Worm (Caenorhabditis elegans) whole organism, early embryonic: Measurements from ENCODE around the gene srh-218.

Experiments
- B0310.2 ChIP-seq: sonication (generic microtip); optimal IDR thresholded peaks from 2 replicates; lab custom pipeline; 2016; ENCODE audit warnings: mild to moderate bottlenecking, missing genetic modification characterization, missing compliant biosample characterization
- aly-1 ChIP-seq: sonication (generic microtip); optimal IDR thresholded peaks from 2 replicates; lab custom pipeline; 2016; ENCODE audit warnings: missing genetic modification characterization, missing compliant biosample characterization
- ama-1 ChIP-seq: fragments of 150-350 bp; optimal IDR thresholded peaks from 2 replicates; lab custom pipeline; 2014
- ceh-13 ChIP-seq: fragments of 200-800 bp; sonication (Bioruptor generic); optimal IDR thresholded peaks from 2 replicates; lab custom pipeline; 2018; ENCODE audit warnings: mild to moderate bottlenecking, missing genetic modification characterization, missing compliant biosample characterization
- ceh-36 ChIP-seq: sonication (generic microtip); optimal IDR thresholded peaks from 2 replicates; lab custom pipeline; 2016; ENCODE audit warnings: missing genetic modification characterization, inconsistent platforms, missing compliant biosample characterization
- flt-1 ChIP-seq: fragments of 200-800 bp; sonication (Bioruptor generic); IDR thresholded peaks from 2 replicates; pipeline ENCODE4 v1.3.6; 2022; ENCODE audit warnings: missing genetic modification characterization, missing compliant biosample characterization
- hmbx-1 ChIP-seq: sonication (generic microtip); optimal IDR thresholded peaks from 2 replicates; lab custom pipeline; 2016; ENCODE audit warnings: mild to moderate bottlenecking, missing genetic modification characterization, missing compliant biosample characterization
- pes-1 ChIP-seq: fragments of 200-800 bp; sonication (Bioruptor generic); IDR thresholded peaks from 2 replicates; pipeline ENCODE4 v1.3.6; 2022; ENCODE audit warnings: missing genetic modification reagents, missing genetic modification characterization, missing compliant biosample characterization
- scrt-1 ChIP-seq: fragments of 200-800 bp; sonication (Bioruptor generic); IDR thresholded peaks from 2 replicates; pipeline ENCODE4 v1.3.6; 2022; ENCODE audit warnings: missing genetic modification characterization, missing compliant biosample characterization
- sea-1 ChIP-seq: fragments of 200-800 bp; sonication (Bioruptor generic); conservative IDR thresholded peaks from 2 replicates; pipeline ENCODE4 v1.3.6; 2022; ENCODE audit warnings: missing genetic modification characterization, missing compliant biosample characterization
- tbx-11 ChIP-seq: fragments of 200-800 bp; sonication (Bioruptor generic); IDR thresholded peaks from 2 replicates; pipeline ENCODE4 v1.3.6; 2022; ENCODE audit warnings: missing genetic modification characterization, missing compliant biosample characterization
- tbx-37 ChIP-seq: fragments of 200-800 bp; sonication (Bioruptor generic); conservative IDR thresholded peaks from 2 replicates; pipeline ENCODE4 v1.3.6; 2022; ENCODE audit warnings: missing genetic modification reagents, missing genetic modification characterization, missing compliant biosample characterization

srh-218 gene

DNA sequence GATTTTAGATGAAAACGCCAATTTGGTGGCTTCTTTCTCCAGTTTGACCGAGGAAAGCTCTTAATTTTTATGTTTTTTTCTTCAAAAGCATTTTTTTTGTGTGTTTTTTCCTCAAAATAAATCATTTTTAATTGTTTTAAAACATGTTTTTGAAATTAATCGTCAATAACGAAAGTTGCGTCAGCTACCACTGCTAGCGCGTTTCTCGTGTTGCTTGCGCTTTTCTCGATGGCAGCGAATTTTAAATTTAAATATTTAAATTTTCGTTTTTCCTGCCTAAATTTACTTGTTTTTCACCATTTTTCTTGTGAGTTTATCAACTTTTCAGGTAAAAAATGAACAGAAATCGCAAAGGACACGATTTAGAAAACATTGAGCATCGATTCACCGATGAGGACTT, 44.1 kb downstream of the srh-218 start, which contains the start of gene prde-1:
prde-1 (plus strand) TSS at position 322 of the 400 bp plus-strand sequence.
- TF ChIP-seq tbx-37 (GFP tag; lab: Robert Waterston, UW) (no peak), scrt-1 (GFP tag; lab: Robert Waterston, UW) (no peak), ama-1 (lab: Kevin White, UChicago) (no peak), pes-1 (GFP tag; lab: Robert Waterston, UW) (no peak), hmbx-1 (tag; lab: Kevin White, UChicago) (no peak)

DNA sequence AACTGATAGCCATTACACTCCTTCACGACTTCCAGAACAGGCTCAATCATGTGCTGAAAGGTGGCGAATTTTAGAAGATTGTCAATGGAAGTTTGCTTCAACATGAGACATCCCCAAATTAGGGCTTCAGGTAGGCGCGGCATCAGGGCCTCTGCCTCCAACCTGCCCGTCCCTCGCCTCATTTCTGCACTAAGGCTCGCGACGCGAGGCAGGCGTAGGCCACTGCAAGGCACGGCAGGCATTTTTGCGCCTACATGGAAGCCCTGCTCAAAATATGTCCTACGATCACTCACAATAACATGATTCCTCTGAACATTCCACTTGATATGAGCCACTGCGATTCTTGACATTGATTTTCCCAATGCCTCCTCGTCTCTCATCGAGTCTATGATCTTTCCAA, 49.5 kb downstream of the srh-218 start:
- TF ChIP-seq hmbx-1 (tag; lab: Kevin White, UChicago) = no peak

DNA sequence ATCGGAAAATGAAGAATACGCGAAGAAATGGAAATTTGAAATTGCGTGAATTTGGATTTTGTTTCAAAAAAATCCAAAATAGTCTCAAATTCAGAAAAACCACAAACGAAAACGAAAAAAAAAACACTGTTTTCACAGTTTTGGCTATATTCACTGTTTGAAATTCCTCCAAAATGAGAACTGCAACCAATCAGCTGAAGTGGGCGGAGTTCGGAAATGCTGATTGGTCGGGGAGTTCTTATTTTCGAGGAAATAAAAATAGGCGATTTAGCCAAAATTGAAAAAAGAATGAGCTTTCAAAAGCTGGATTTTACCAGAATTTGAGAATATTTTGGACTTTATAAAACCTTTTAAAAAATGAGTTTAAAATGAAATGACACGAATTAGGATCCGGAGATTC, 51.1 kb downstream of the srh-218 start, which contains the start of gene glb-14:
glb-14 (minus strand) TSS at position 97 of the 400 bp plus-strand sequence.
- TF ChIP-seq ceh-36 (no peak), aly-1 (tag; lab: Kevin White, UChicago) (no peak), B0310.2 (tag; lab: Kevin White, UChicago) (no peak), ceh-13 (no peak), sea-1 (GFP tag; lab: Robert Waterston, UW) (no peak), flt-1 (GFP tag; lab: Robert Waterston, UW) (no peak), tbx-11 (GFP tag; lab: Robert Waterston, UW) (no peak), tbx-37 (GFP tag; lab: Robert Waterston, UW) (no peak), pes-1 (GFP tag; lab: Robert Waterston, UW) (no peak)
